Worm (Caenorhabditis elegans): ENCODE results near the gene F26F4.5.

- TF ChIP-seq elt-3 (tag; optimal IDR thresholded peaks at IDR 0.05), result no peak
- TF ChIP-seq R02D3.7 (tag; optimal IDR thresholded peaks at IDR 0.05), result no peak
- TF ChIP-seq egl-27 (tag; optimal IDR thresholded peaks at IDR 0.05), result no peak
- no peak for TF ChIP-seq nhr-11 (tag; optimal IDR thresholded peaks at IDR 0.05)
- TF ChIP-seq aly-2 (tag; optimal IDR thresholded peaks at IDR 0.05), result no peak
- TF ChIP-seq skn-1 (tag; optimal IDR thresholded peaks at IDR 0.05), result no peak
- no peak for TF ChIP-seq snpc-4 (tag; optimal IDR thresholded peaks at IDR 0.05)
- no peak for TF ChIP-seq nhr-21 (tag; optimal IDR thresholded peaks at IDR 0.05)
- TF ChIP-seq blmp-1 (tag; optimal IDR thresholded peaks at IDR 0.05; ENCODE audit: insufficient read depth), result no peak
- TF ChIP-seq unc-55 (GFP tag; optimal IDR thresholded peaks at IDR 0.05), result no peak
- no peak for TF ChIP-seq nhr-6 (tag; optimal IDR thresholded peaks at IDR 0.05)
These were observed 4.3 kb upstream of the F26F4.5 start for ce11 chrIII:4895313-4895712.
